Fruit fly (Drosophila melanogaster) whole organism, pupa: Measurements from ENCODE around the gene CG3061.

Experiments
- CG15710 ChIP-seq: fragments of 200-800 bp; sonication (Bioruptor generic); optimal IDR thresholded peaks from 2 replicates; lab custom pipeline; 2018; ENCODE audit warnings: missing biosample characterization, mild to moderate bottlenecking, missing genetic modification characterization, moderate library complexity
- CG32121 ChIP-seq: fragments of 200-800 bp; sonication (Bioruptor generic); IDR thresholded peaks from 2 replicates; pipeline ENCODE4 v1.3.6; 2022; ENCODE audit warnings: missing biosample characterization, missing genetic modification characterization
- EcR ChIP-seq: fragments of 200-800 bp; sonication (Bioruptor generic); optimal IDR thresholded peaks from 3 replicates; lab custom pipeline; 2019; ENCODE audit warnings: missing biosample characterization, missing genetic modification characterization, mild to moderate bottlenecking, moderate library complexity, missing genetic modification reagents
- Snoo ChIP-seq: fragments of 200-800 bp; sonication (Bioruptor generic); optimal IDR thresholded peaks from 3 replicates; lab custom pipeline; 2017; ENCODE audit warnings: missing biosample characterization, mild to moderate bottlenecking, missing genetic modification characterization, inconsistent platforms
- fd96Ca ChIP-seq: fragments of 200-800 bp; sonication (Bioruptor generic); IDR thresholded peaks from 3 replicates; pipeline ENCODE4 v1.3.6; 2022; ENCODE audit warnings: missing biosample characterization, missing genetic modification characterization

DNA sequence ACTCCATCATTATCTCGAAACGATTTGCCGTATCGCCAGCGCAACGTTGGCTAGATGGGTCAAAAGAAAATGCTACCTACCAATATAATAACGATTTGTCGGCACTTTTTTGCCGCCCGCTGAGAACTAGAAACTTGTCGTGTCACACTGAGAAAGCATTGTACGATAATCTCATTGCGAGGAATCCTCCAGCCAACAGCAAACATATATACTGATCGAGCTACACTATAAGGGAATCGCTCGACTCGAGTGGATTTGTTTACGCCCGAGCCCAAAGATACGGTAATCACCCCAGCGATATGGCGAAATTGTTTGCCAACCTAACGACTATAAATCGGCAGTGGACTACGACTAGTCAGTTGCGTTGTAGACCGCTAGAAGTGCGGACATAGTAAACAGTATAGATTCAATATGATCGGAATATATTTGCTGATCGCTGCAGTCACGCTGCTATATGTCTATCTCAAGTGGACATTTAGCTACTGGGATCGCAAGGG lies 3.2 kb upstream of the CG3061 start, which contains the start of gene Cyp6d5:
- TF ChIP-seq Snoo (tag; lab: Kevin White, UChicago) (no peak), CG32121 (GFP tag; lab: Robert Waterston, UW) (no peak), fd96Ca (GFP tag; lab: Robert Waterston, UW) (no peak), EcR (no peak), CG15710 (tag; lab: Kevin White, UChicago) (no peak)
